Fruit fly (Drosophila melanogaster) whole organism, pupa: Measurements from ENCODE around the gene Dyro.

ENCODE experiments used
- CG12605 ChIP-seq: fragments of 200-800 bp; sonication (Bioruptor generic); IDR thresholded peaks from 2 replicates; pipeline ENCODE4 v1.3.6; 2022; ENCODE audit warnings: missing biosample characterization, missing genetic modification characterization
- CG13204 ChIP-seq: fragments of 200-800 bp; sonication (Bioruptor generic); optimal IDR thresholded peaks from 2 replicates; lab custom pipeline; 2018; ENCODE audit warnings: missing biosample characterization, mild to moderate bottlenecking, missing genetic modification characterization, moderate library complexity
- CG32121 ChIP-seq: fragments of 200-800 bp; sonication (Bioruptor generic); IDR thresholded peaks from 2 replicates; pipeline ENCODE4 v1.3.6; 2022; ENCODE audit warnings: missing biosample characterization, missing genetic modification characterization
- CG34367 ChIP-seq: fragments of 200-800 bp; sonication (Bioruptor generic); optimal IDR thresholded peaks from 2 replicates; lab custom pipeline; 2018; ENCODE audit warnings: missing biosample characterization, mild to moderate bottlenecking, missing genetic modification characterization
- CG4496 ChIP-seq: fragments of 200-800 bp; sonication (Bioruptor generic); IDR thresholded peaks from 3 replicates; pipeline ENCODE4 v1.3.6; 2022; ENCODE audit warnings: missing biosample characterization, missing genetic modification characterization
- CG8159 ChIP-seq: fragments of 200-800 bp; sonication (Bioruptor generic); optimal IDR thresholded peaks from 3 replicates; lab custom pipeline; 2018; ENCODE audit warnings: missing biosample characterization, mild to moderate bottlenecking, missing genetic modification characterization, moderate library complexity
- CG8301 ChIP-seq: fragments of 200-800 bp; sonication (Bioruptor generic); optimal IDR thresholded peaks from 2 replicates; lab custom pipeline; 2018; ENCODE audit warnings: missing biosample characterization, mild to moderate bottlenecking, missing genetic modification characterization
- CG9948 ChIP-seq: fragments of 200-800 bp; sonication (Bioruptor generic); optimal IDR thresholded peaks from 2 replicates; lab custom pipeline; 2018; ENCODE audit warnings: missing biosample characterization, mild to moderate bottlenecking, missing genetic modification characterization, moderate library complexity
- D1 ChIP-seq: fragments of 200-800 bp; sonication (Bioruptor generic); optimal IDR thresholded peaks from 2 replicates; lab custom pipeline; 2018; ENCODE audit warnings: missing biosample characterization, mild to moderate bottlenecking, missing genetic modification characterization, moderate library complexity
- EcR ChIP-seq: fragments of 200-800 bp; sonication (Bioruptor generic); optimal IDR thresholded peaks from 3 replicates; lab custom pipeline; 2019; ENCODE audit warnings: missing biosample characterization, missing genetic modification characterization, mild to moderate bottlenecking, moderate library complexity, missing genetic modification reagents
- Pif1A ChIP-seq: fragments of 200-800 bp; sonication (Bioruptor generic); optimal IDR thresholded peaks from 3 replicates; lab custom pipeline; 2016; ENCODE audit warnings: missing biosample characterization, missing genetic modification characterization
- Pif1B ChIP-seq: fragments of 200-800 bp; sonication (Bioruptor generic); optimal IDR thresholded peaks from 3 replicates; lab custom pipeline; 2016; ENCODE audit warnings: missing biosample characterization, missing genetic modification characterization
- fd96Ca ChIP-seq: fragments of 200-800 bp; sonication (Bioruptor generic); IDR thresholded peaks from 3 replicates; pipeline ENCODE4 v1.3.6; 2022; ENCODE audit warnings: missing biosample characterization, missing genetic modification characterization
- gl ChIP-seq: fragments of 200-800 bp; sonication (Bioruptor generic); optimal IDR thresholded peaks from 2 replicates; lab custom pipeline; 2018; ENCODE audit warnings: missing biosample characterization, mild to moderate bottlenecking, missing genetic modification characterization

dm6 chr3L:11291298-11292167 lies 4.2 kb downstream of the Dyro start:
- TF ChIP-seq CG34367 (no peak), CG32121 (peak; percentile 58; the same call in 1 of the 2 replicates), D1 (tag; lab: Kevin White, UChicago) (no peak), CG8301 (tag; lab: Kevin White, UChicago) (no peak), CG13204 (GFP tag; lab: Kevin White, UChicago) (peak; percentile 41), gl (tag; lab: Kevin White, UChicago) (no peak), Pif1A (GFP tag; lab: Kevin White, UChicago) (no peak), CG12605 (GFP tag; lab: Robert Waterston, UW) (no peak), Pif1B (GFP tag; lab: Kevin White, UChicago) (no peak), EcR (GFP tag; lab: Kevin White, UChicago) (no peak), fd96Ca (GFP tag; lab: Robert Waterston, UW) (peak; percentile 62; the same call in 1 of the 3 replicates), CG8159 (tag; lab: Kevin White, UChicago) (no peak), CG4496 (GFP tag; lab: Robert Waterston, UW) (peak; percentile 55; the same call in 2 of the 3 replicates), CG9948 (tag; lab: Kevin White, UChicago) (no peak)
